Fruit fly (Drosophila melanogaster) whole organism, embryonic: ENCODE data around the gene CG13995.

ENCODE experiments used
- Antp ChIP-seq: fragments of 200-800 bp; sonication (Bioruptor generic); optimal IDR thresholded peaks from 3 replicates; lab custom pipeline; 2016; ENCODE audit warnings: missing biosample characterization, missing genetic modification characterization
- CG10366 ChIP-seq: fragments of 200-800 bp; sonication (Bioruptor generic); IDR thresholded peaks from 2 replicates; pipeline ENCODE4 v1.3.6; 2022; ENCODE audit warnings: missing biosample characterization, missing genetic modification characterization
- CG10543 ChIP-seq: fragments of 200-800 bp; sonication (Bioruptor generic); optimal IDR thresholded peaks from 3 replicates; lab custom pipeline; 2017; ENCODE audit warnings: missing biosample characterization, mild to moderate bottlenecking, missing genetic modification characterization, moderate library complexity
- CG10565 ChIP-seq: fragments of 200-800 bp; sonication (Bioruptor generic); optimal IDR thresholded peaks from 3 replicates; lab custom pipeline; 2016; ENCODE audit warnings: missing biosample characterization, mild to moderate bottlenecking, missing genetic modification characterization
- CG11093 ChIP-seq: fragments of 200-800 bp; sonication (Bioruptor generic); IDR thresholded peaks from 3 replicates; pipeline ENCODE4 v1.3.6; 2022; ENCODE audit warnings: missing biosample characterization, missing genetic modification characterization
- CG12219 ChIP-seq: fragments of 200-800 bp; sonication (Bioruptor generic); optimal IDR thresholded peaks from 3 replicates; lab custom pipeline; 2018; ENCODE audit warnings: missing biosample characterization, mild to moderate bottlenecking, missing genetic modification characterization
- CG12744 ChIP-seq: fragments of 200-800 bp; sonication (Bioruptor generic); optimal IDR thresholded peaks from 2 replicates; lab custom pipeline; 2016; ENCODE audit warnings: missing biosample characterization, missing genetic modification characterization
- CG13296 ChIP-seq: fragments of 200-800 bp; sonication (Bioruptor generic); optimal IDR thresholded peaks from 3 replicates; lab custom pipeline; 2018; ENCODE audit warnings: missing biosample characterization, mild to moderate bottlenecking, missing genetic modification characterization
- CG14441 ChIP-seq: fragments of 200-800 bp; sonication (Bioruptor generic); IDR thresholded peaks from 2 replicates; pipeline ENCODE4 v1.3.6; 2022; ENCODE audit warnings: missing biosample characterization, missing genetic modification characterization
- CG17802 ChIP-seq: fragments of 200-800 bp; sonication (Bioruptor generic); optimal IDR thresholded peaks from 2 replicates; lab custom pipeline; 2018; ENCODE audit warnings: missing biosample characterization, mild to moderate bottlenecking, missing genetic modification characterization, moderate library complexity
- CG17829 ChIP-seq: fragments of 200-800 bp; optimal IDR thresholded peaks from 2 replicates; lab custom pipeline; 2019; ENCODE audit warnings: missing biosample characterization, mild to moderate bottlenecking, missing genetic modification characterization, moderate library complexity
- CG2120 ChIP-seq: fragments of 200-800 bp; sonication (Bioruptor generic); optimal IDR thresholded peaks from 3 replicates; lab custom pipeline; 2016; ENCODE audit warnings: missing biosample characterization, missing genetic modification characterization
- CG2889 ChIP-seq: fragments of 200-800 bp; sonication (Bioruptor generic); IDR thresholded peaks from 3 replicates; pipeline ENCODE4 v1.3.6; 2022; ENCODE audit warnings: missing biosample characterization, missing genetic modification characterization
- CG31224 ChIP-seq: fragments of 200-800 bp; sonication (Bioruptor generic); IDR thresholded peaks from 2 replicates; pipeline ENCODE4 v1.3.6; 2022; ENCODE audit warnings: missing biosample characterization, missing genetic modification characterization
- CG32532 ChIP-seq: fragments of 200-800 bp; sonication (Bioruptor generic); IDR thresholded peaks from 2 replicates; pipeline ENCODE4 v1.3.6; 2022; ENCODE audit warnings: missing biosample characterization, missing genetic modification characterization
- CG3281 ChIP-seq: fragments of 200-800 bp; sonication (Bioruptor generic); optimal IDR thresholded peaks from 3 replicates; lab custom pipeline; 2017; ENCODE audit warnings: missing biosample characterization, mild to moderate bottlenecking, missing genetic modification characterization
- CG33557 ChIP-seq: fragments of 200-800 bp; sonication (Bioruptor generic); optimal IDR thresholded peaks from 2 replicates; lab custom pipeline; 2019; ENCODE audit warnings: missing biosample characterization, mild to moderate bottlenecking, missing genetic modification characterization, moderate library complexity
- CG5180 ChIP-seq: fragments of 200-800 bp; sonication (Bioruptor generic); optimal IDR thresholded peaks from 3 replicates; lab custom pipeline; 2017; ENCODE audit warnings: missing biosample characterization, missing genetic modification characterization, mild to moderate bottlenecking, moderate library complexity, missing genetic modification reagents
- CG6765 ChIP-seq: fragments of 200-800 bp; sonication (Bioruptor generic); optimal IDR thresholded peaks from 3 replicates; lab custom pipeline; 2017; ENCODE audit warnings: missing biosample characterization, mild to moderate bottlenecking, missing genetic modification characterization
- CG7745 ChIP-seq: fragments of 200-800 bp; sonication (Bioruptor generic); optimal IDR thresholded peaks from 2 replicates; lab custom pipeline; 2018; ENCODE audit warnings: missing biosample characterization, mild to moderate bottlenecking, missing genetic modification characterization, moderate library complexity
- CG8290 ChIP-seq, 3 experiments: fragments of 200-800 bp; sonication (Bioruptor generic); optimal IDR thresholded peaks; 2 replicates each; lab custom pipeline; 2016 to 2019; ENCODE audit warnings: missing biosample characterization in 3 of 3, missing genetic modification characterization in 3 of 3, mild to moderate bottlenecking in 2 of 3, moderate library complexity in 1 of 3
- CG8765 ChIP-seq: fragments of 200-800 bp; sonication (Bioruptor generic); IDR thresholded peaks from 2 replicates; pipeline ENCODE4 v1.3.6; 2022; ENCODE audit warnings: missing biosample characterization, missing genetic modification characterization
- Hey ChIP-seq: fragments of 200-800 bp; sonication (Bioruptor generic); optimal IDR thresholded peaks from 3 replicates; lab custom pipeline; 2018; ENCODE audit warnings: missing biosample characterization, mild to moderate bottlenecking, missing genetic modification characterization
- Hr51 ChIP-seq, 2 experiments: fragments of 200-800 bp; sonication (Bioruptor generic); optimal IDR thresholded peaks; 2 replicates in 1 of 2; 3 replicates in 1 of 2; lab custom pipeline; 2016 to 2018; ENCODE audit warnings: missing biosample characterization in 2 of 2, missing genetic modification characterization in 2 of 2, mild to moderate bottlenecking in 1 of 2, moderate library complexity in 1 of 2
- Jarid2 ChIP-seq: fragments of 200-800 bp; sonication (Bioruptor generic); optimal IDR thresholded peaks from 3 replicates; lab custom pipeline; 2017; ENCODE audit warnings: mild to moderate bottlenecking, missing biosample characterization, missing genetic modification reagents, missing genetic modification characterization
- NC2β ChIP-seq: fragments of 200-800 bp; sonication (Bioruptor generic); optimal IDR thresholded peaks from 2 replicates; lab custom pipeline; 2016; ENCODE audit warnings: missing biosample characterization, missing genetic modification characterization
- NFAT ChIP-seq: fragments of 200-800 bp; sonication (Bioruptor generic); IDR thresholded peaks from 2 replicates; pipeline ENCODE4 v1.3.6; 2022; ENCODE audit warnings: missing biosample characterization, missing genetic modification characterization
- Poxn ChIP-seq: fragments of 200-800 bp; sonication (Bioruptor generic); IDR thresholded peaks from 2 replicates; pipeline ENCODE4 v1.3.6; 2022; ENCODE audit warnings: missing biosample characterization, missing genetic modification characterization
- btn ChIP-seq: fragments of 200-800 bp; sonication (Bioruptor generic); optimal IDR thresholded peaks from 2 replicates; lab custom pipeline; 2016; ENCODE audit warnings: missing biosample characterization, missing genetic modification characterization
- cad ChIP-seq: fragments of >200 bp; optimal IDR thresholded peaks from 2 replicates; lab custom pipeline; 2017; ENCODE audit warnings: missing biosample characterization, missing genetic modification characterization
- cg ChIP-seq: fragments of 200-800 bp; sonication (Bioruptor generic); optimal IDR thresholded peaks from 3 replicates; lab custom pipeline; 2019; ENCODE audit warnings: missing biosample characterization, mild to moderate bottlenecking, missing genetic modification characterization, moderate library complexity
- da ChIP-seq: fragments of 200-800 bp; sonication (Bioruptor generic); optimal IDR thresholded peaks from 2 replicates; lab custom pipeline; 2016; ENCODE audit warnings: missing biosample characterization, missing genetic modification characterization
- ftz-f1 ChIP-seq: fragments of 200-800 bp; sonication (Bioruptor generic); optimal IDR thresholded peaks from 2 replicates; lab custom pipeline; 2016; ENCODE audit warnings: missing biosample characterization, missing genetic modification characterization
- fu2 ChIP-seq: fragments of 200-800 bp; sonication (Bioruptor generic); optimal IDR thresholded peaks from 2 replicates; lab custom pipeline; 2016; ENCODE audit warnings: missing biosample characterization, missing genetic modification characterization
- mirr ChIP-seq: fragments of 200-800 bp; sonication (Bioruptor generic); optimal IDR thresholded peaks from 3 replicates; lab custom pipeline; 2018; ENCODE audit warnings: missing biosample characterization, mild to moderate bottlenecking, missing genetic modification characterization
- mld ChIP-seq: fragments of 200-800 bp; sonication (Bioruptor generic); IDR thresholded peaks from 3 replicates; pipeline ENCODE4 v1.3.6; 2022; ENCODE audit warnings: missing biosample characterization, missing genetic modification characterization; ENCODE audit not compliant: partially characterized antibody
- otp ChIP-seq: fragments of 200-800 bp; sonication (Bioruptor generic); IDR thresholded peaks from 3 replicates; pipeline ENCODE4, ENCODE4 v1.3.6; 2022; ENCODE audit warnings: missing biosample characterization, missing genetic modification characterization
- pan ChIP-seq, 4 experiments: fragments of >200 bp in 3 of 4; fragments of 200-800 bp in 1 of 4; sonication (Bioruptor generic) in 1 of 4; optimal IDR thresholded peaks in 3 of 4; IDR thresholded peaks in 1 of 4; 2 replicates each; pipeline versions ENCODE4 v1.3.6 to Lab custom; 2017 to 2022; ENCODE audit warnings: missing biosample characterization in 2 of 4, missing genetic modification characterization in 2 of 4, mixed read lengths in 1 of 4
- pho ChIP-seq: fragments of 200-800 bp; sonication (Bioruptor generic); optimal IDR thresholded peaks from 2 replicates; lab custom pipeline; 2016; ENCODE audit warnings: missing biosample characterization, missing genetic modification characterization
- prd ChIP-seq, 3 experiments: fragments of >200 bp in 2 of 3; fragments of 200-800 bp in 1 of 3; sonication (Bioruptor generic) in 1 of 3; optimal IDR thresholded peaks in 2 of 3; IDR thresholded peaks in 1 of 3; 2 replicates in 2 of 3; 3 replicates in 1 of 3; pipeline versions ENCODE4 v1.3.6 to Lab custom; 2017 to 2022; ENCODE audit warnings: missing biosample characterization in 1 of 3, missing genetic modification characterization in 1 of 3
- pros ChIP-seq: fragments of 200-800 bp; sonication (Bioruptor generic); optimal IDR thresholded peaks from 3 replicates; lab custom pipeline; 2019; ENCODE audit warnings: missing biosample characterization, mild to moderate bottlenecking, missing genetic modification characterization, moderate library complexity
- rib ChIP-seq: fragments of 200-800 bp; sonication (Bioruptor generic); IDR thresholded peaks from 2 replicates; pipeline ENCODE4 v1.3.6; 2022; ENCODE audit warnings: missing biosample characterization, missing genetic modification characterization
- run ChIP-seq: fragments of 200-800 bp; sonication (Bioruptor generic); optimal IDR thresholded peaks from 3 replicates; lab custom pipeline; 2018; ENCODE audit warnings: missing biosample characterization, mild to moderate bottlenecking, missing genetic modification characterization
- sd ChIP-seq: fragments of 200-800 bp; sonication (Bioruptor generic); optimal IDR thresholded peaks from 3 replicates; lab custom pipeline; 2018; ENCODE audit warnings: missing biosample characterization, mild to moderate bottlenecking, missing genetic modification characterization, moderate library complexity
- shn ChIP-seq: fragments of 200-800 bp; sonication (Bioruptor generic); optimal IDR thresholded peaks from 3 replicates; lab custom pipeline; 2016; ENCODE audit warnings: missing biosample characterization, missing genetic modification characterization
- slou ChIP-seq: fragments of 200-800 bp; sonication (Bioruptor generic); optimal IDR thresholded peaks from 3 replicates; lab custom pipeline; 2016; ENCODE audit warnings: missing biosample characterization, missing genetic modification characterization
- tin ChIP-seq: fragments of 200-800 bp; sonication (Bioruptor generic); optimal IDR thresholded peaks from 3 replicates; lab custom pipeline; 2016; ENCODE audit warnings: missing biosample characterization, missing genetic modification characterization
- ttk ChIP-seq: fragments of 200-800 bp; sonication (Bioruptor generic); IDR thresholded peaks from 2 replicates; pipeline ENCODE4 v2.1.2; 2022; ENCODE audit warnings: missing biosample characterization, missing genetic modification characterization

Gene CG13995

dm6 chr2L:6082936-6083627 lies 29.0 kb downstream of the CG13995 start (continued):
- TF ChIP-seq Hey (tag; lab: Kevin White, UChicago) (peak; percentile 73), CG2120 (GFP tag; lab: Kevin White, UChicago) (peak; percentile 4), NFAT (GFP tag; lab: Robert Waterston, UW) (peak; percentile 14; the same call in 1 of the 2 replicates), rib (GFP tag; lab: Robert Waterston, UW) (no peak), CG13296 (GFP tag; lab: Kevin White, UChicago) (peak; percentile 53), CG2889 (no peak), CG8765 (GFP tag; lab: Robert Waterston, UW) (no peak), CG6765 (peak; percentile 5), mirr (GFP tag; lab: Kevin White, UChicago) (peak; percentile 98), prd (optimal IDR thresholded peaks at IDR 0.05; lab: Kevin White, UChicago) (no peak), prd (GFP tag; IDR thresholded peaks at IDR 0.05; lab: Robert Waterston, UW) (no peak), cg (GFP tag; lab: Kevin White, UChicago) (peak; percentile 60), cad (GFP tag; lab: Kevin White, UChicago) (no peak), NC2β (GFP tag; lab: Kevin White, UChicago) (peak; percentile 2), ttk (GFP tag; lab: Robert Waterston, UW) (no peak)

dm6 chr2L:6084694-6085093 lies 30.6 kb downstream of the CG13995 start:
- no peak for TF ChIP-seq CG31224 (GFP tag; lab: Robert Waterston, UW)
- TF ChIP-seq CG17829 (tag; lab: Kevin White, UChicago): no peak
- no peak for TF ChIP-seq pros (GFP tag; lab: Kevin White, UChicago)
- peak; percentile 9 for TF ChIP-seq CG10543 (GFP tag; lab: Kevin White, UChicago)
- no peak for TF ChIP-seq CG5180 (GFP tag; lab: Kevin White, UChicago)
- TF ChIP-seq fu2: no peak
- TF ChIP-seq slou: no peak
- TF ChIP-seq btn: no peak
- no peak for TF ChIP-seq CG10565 (GFP tag; lab: Kevin White, UChicago)
- TF ChIP-seq CG3281 (GFP tag; lab: Kevin White, UChicago): no peak
- no peak for TF ChIP-seq pan (optimal IDR thresholded peaks at IDR 0.05; lab: Kevin White, UChicago)
- TF ChIP-seq pan (GFP tag; optimal IDR thresholded peaks at IDR 0.05 in 1 of 2, IDR thresholded peaks at IDR 0.05 in 1 of 2): no peak
- no peak for TF ChIP-seq mld (GFP tag; lab: Robert Waterston, UW)
- no peak for TF ChIP-seq CG33557 (GFP tag; lab: Kevin White, UChicago)
- no peak for TF ChIP-seq CG12744 (GFP tag; lab: Kevin White, UChicago)
- no peak for TF ChIP-seq Jarid2 (GFP tag; lab: Kevin White, UChicago)
- no peak for TF ChIP-seq CG17802 (tag; lab: Kevin White, UChicago)
- TF ChIP-seq pho (GFP tag; lab: Kevin White, UChicago): no peak
- no peak for TF ChIP-seq CG11093 (GFP tag; lab: Robert Waterston, UW)
- TF ChIP-seq ftz-f1 (GFP tag; lab: Kevin White, UChicago): no peak
- no peak for TF ChIP-seq da
- TF ChIP-seq sd: peak; percentile 53
- TF ChIP-seq Hr51 (GFP tag; optimal IDR thresholded peaks at IDR 0.05; lab: Kevin White, UChicago): no peak
- no peak for TF ChIP-seq CG32532
- TF ChIP-seq CG14441 (GFP tag; lab: Robert Waterston, UW): no peak
- TF ChIP-seq otp (GFP tag; lab: Robert Waterston, UW): no peak
- TF ChIP-seq shn: no peak
- peak; percentile 7 for TF ChIP-seq Hey (tag; lab: Kevin White, UChicago)
- no peak for TF ChIP-seq CG12219 (GFP tag; lab: Kevin White, UChicago)
- no peak for TF ChIP-seq run
- no peak for TF ChIP-seq Antp
- no peak for TF ChIP-seq CG7745 (tag; lab: Kevin White, UChicago)
- no peak for TF ChIP-seq Poxn (GFP tag; lab: Robert Waterston, UW)
- TF ChIP-seq tin: no peak
- TF ChIP-seq CG8290 (GFP tag; optimal IDR thresholded peaks at IDR 0.05; lab: Kevin White, UChicago): no peak
- TF ChIP-seq CG8290 (tag; optimal IDR thresholded peaks at IDR 0.05; lab: Kevin White, UChicago): peak in 1 of 2 experiments; percentile 2
- TF ChIP-seq CG10366: no peak
